Worm (Caenorhabditis elegans): ENCODE results near the gene D1086.6.

- TF ChIP-seq hlh-30 (tag; optimal IDR thresholded peaks at IDR 0.05; ENCODE audit: insufficient read depth), result no peak
- no peak for TF ChIP-seq lin-11 (tag; optimal IDR thresholded peaks at IDR 0.05)
- TF ChIP-seq C38D4.7 (GFP tag; optimal IDR thresholded peaks at IDR 0.05), result no peak
- no peak for TF ChIP-seq sox-2 (GFP tag; IDR thresholded peaks at IDR 0.05)
- TF ChIP-seq ttx-3 (tag; optimal IDR thresholded peaks at IDR 0.05), result peak; percentile 11
- no peak for TF ChIP-seq ceh-2 (tag; optimal IDR thresholded peaks at IDR 0.05)
- no peak for TF ChIP-seq hlh-6 (tag; optimal IDR thresholded peaks at IDR 0.05)
- TF ChIP-seq lim-6 (tag; optimal IDR thresholded peaks at IDR 0.05), result no peak
- no peak for TF ChIP-seq ahr-1 (tag; optimal IDR thresholded peaks at IDR 0.05)
- TF ChIP-seq ama-1 (optimal IDR thresholded peaks at IDR 0.05), result no peak
Observed at ce11 chrV:14130226-14130625, 50.6 kb downstream of the D1086.6 start.

Data from whole organism, late embryonic.